Fruit fly (Drosophila melanogaster): ENCODE results near the gene CG34176.

- TF ChIP-seq CG12768 (GFP tag; optimal IDR thresholded peaks at IDR 0.05), result no peak
- no peak for TF ChIP-seq CG7101 (tag; optimal IDR thresholded peaks at IDR 0.05)
- TF ChIP-seq kay (GFP tag; ENCODE audit: borderline replicate concordance), result no peak
- TF ChIP-seq CG14711 (tag; optimal IDR thresholded peaks at IDR 0.05), result no peak
Measured at dm6 chr2L:4003780-4004179, at the start of gene CG34176.

Data from whole organism, adult.